Worm (Caenorhabditis elegans): Measurements from ENCODE around the gene tex-2.

tex-2 gene

DNA sequence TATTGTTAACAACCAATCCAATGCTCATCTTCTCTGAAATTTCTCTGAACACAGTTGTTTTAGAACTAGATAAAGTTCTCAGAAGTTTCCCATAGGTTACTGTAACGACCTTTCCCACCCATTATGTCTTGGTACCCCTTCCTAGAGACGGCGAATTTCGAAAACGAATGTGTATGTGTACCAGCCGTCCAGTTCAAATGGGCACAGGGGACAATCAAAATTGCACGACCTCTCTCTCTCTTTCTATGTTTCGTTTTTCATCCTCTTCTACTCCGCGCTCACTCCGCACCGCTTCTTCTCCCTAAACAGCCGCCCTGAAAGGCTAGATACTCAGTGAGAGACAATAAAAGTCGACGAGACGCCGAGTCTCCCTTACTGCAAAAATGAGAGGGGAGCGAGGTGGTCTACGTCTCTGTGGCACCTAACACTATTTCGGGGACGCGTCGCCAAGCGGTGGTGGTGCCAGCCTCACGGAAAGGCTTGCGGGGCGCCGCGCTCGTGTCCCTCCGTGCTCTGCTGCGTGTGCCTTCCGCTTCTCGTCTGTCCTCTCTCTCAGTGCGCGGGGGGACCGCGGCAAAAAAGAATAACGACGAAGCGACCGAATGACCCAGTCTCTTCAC lies 28.1 kb upstream of the tex-2 start (continued):
- TF ChIP-seq nhr-102 (tag; optimal IDR thresholded peaks at IDR 0.05) (peak; percentile 43), mep-1 (tag; optimal IDR thresholded peaks at IDR 0.05) (peak; percentile 65), hlh-11 (tag; optimal IDR thresholded peaks at IDR 0.05) (peak; percentile 90), spr-1 (tag; optimal IDR thresholded peaks at IDR 0.05) (peak; percentile 58), ztf-11 (tag; optimal IDR thresholded peaks at IDR 0.05) (no peak), nhr-48 (tag; optimal IDR thresholded peaks at IDR 0.05) (peak; percentile 71), ceh-28 (tag; optimal IDR thresholded peaks at IDR 0.05) (no peak), lin-29 (GFP tag; IDR thresholded peaks at IDR 0.05) (0 out of 2 replicates have a peak, but pooled peaks have one; percentile 43), set-16 (GFP tag; IDR thresholded peaks at IDR 0.05) (peak; percentile 99), nhr-111 (GFP tag; optimal IDR thresholded peaks at IDR 0.05) (peak; percentile 45)

- TF ChIP-seq aha-1 (tag) (peak; percentile 97), Y48G9A.11 (GFP tag; IDR thresholded peaks at IDR 0.05) (no peak), daf-16 (GFP tag; optimal IDR thresholded peaks at IDR 0.05) (no peak), daf-16 (tag; optimal IDR thresholded peaks at IDR 0.05) (peak; percentile 29), zfp-3 (GFP tag; conservative IDR thresholded peaks at IDR 0.05) (no peak), pqm-1 (tag; optimal IDR thresholded peaks at IDR 0.05) (peak; percentile 30), mep-1 (tag; optimal IDR thresholded peaks at IDR 0.05) (no peak), hlh-11 (tag; optimal IDR thresholded peaks at IDR 0.05) (peak; percentile 25), fos-1 (tag; optimal IDR thresholded peaks at IDR 0.05) (no peak), nhr-28 (tag; optimal IDR thresholded peaks at IDR 0.05) (peak; percentile 67), nhr-77 (tag; optimal IDR thresholded peaks at IDR 0.05) (no peak), nhr-25 (tag; optimal IDR thresholded peaks at IDR 0.05; ENCODE audit: borderline replicate concordance, insufficient read depth) (no peak), hmg-1.1 (GFP tag; IDR thresholded peaks at IDR 0.05) (no peak), nhr-76 (tag; optimal IDR thresholded peaks at IDR 0.05) (no peak), ZK546.5 (tag; optimal IDR thresholded peaks at IDR 0.05) (no peak)
These were observed 26.6 kb upstream of the tex-2 start for ce11 chrII:5899865-5900486.

DNA sequence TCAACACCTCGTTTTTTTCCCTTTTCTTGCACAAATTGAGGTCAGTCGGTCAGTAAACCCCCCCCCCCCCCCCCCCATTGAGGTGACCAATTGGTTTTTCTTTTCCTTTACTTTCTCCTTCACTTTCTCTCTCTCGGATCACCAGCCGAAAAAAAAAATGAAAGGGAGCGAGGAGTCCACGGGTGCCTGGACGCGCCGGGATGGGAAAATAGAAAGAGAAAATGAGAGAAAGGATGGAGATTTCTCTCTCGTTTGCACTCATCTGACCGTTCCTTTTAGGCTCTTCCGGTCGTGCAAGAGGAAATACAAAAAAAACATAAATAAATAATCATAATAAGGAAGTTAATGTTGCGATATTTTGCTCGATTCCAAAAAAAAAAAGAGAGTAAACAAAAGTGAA lies 25.7 kb upstream of the tex-2 start:
- TF ChIP-seq fos-1 (tag; optimal IDR thresholded peaks at IDR 0.05) = no peak
- no peak for TF ChIP-seq F37D6.2 (tag; optimal IDR thresholded peaks at IDR 0.05)
- no peak for TF ChIP-seq skn-1 (tag; optimal IDR thresholded peaks at IDR 0.05)
- TF ChIP-seq F26F4.8 (GFP tag; conservative IDR thresholded peaks at IDR 0.05) = no peak
- TF ChIP-seq ceh-20 (GFP tag; IDR thresholded peaks at IDR 0.05) = no peak
- no peak for TF ChIP-seq nhr-11 (tag; optimal IDR thresholded peaks at IDR 0.05)
- no peak for TF ChIP-seq pha-4 (GFP tag; IDR thresholded peaks at IDR 0.05)
- TF ChIP-seq pha-4 (tag; optimal IDR thresholded peaks at IDR 0.05) = peak; percentile 32
- TF ChIP-seq jun-1 (tag; optimal IDR thresholded peaks at IDR 0.05) = no peak
- no peak for TF ChIP-seq tra-1 (GFP tag; IDR thresholded peaks at IDR 0.05)
- TF ChIP-seq F10B5.3 (tag; optimal IDR thresholded peaks at IDR 0.05) = no peak
- TF ChIP-seq zip-11 (GFP tag; IDR thresholded peaks at IDR 0.05) = no peak
- TF ChIP-seq mdl-1 (tag; optimal IDR thresholded peaks at IDR 0.05) = no peak
- TF ChIP-seq nhr-111 (GFP tag; optimal IDR thresholded peaks at IDR 0.05) = no peak
- TF ChIP-seq nhr-76 (tag; optimal IDR thresholded peaks at IDR 0.05) = no peak
- TF ChIP-seq zag-1 (tag; optimal IDR thresholded peaks at IDR 0.05) = no peak
- TF ChIP-seq aha-1 (tag) = peak; percentile 64
- TF ChIP-seq spr-3 (GFP tag; optimal IDR thresholded peaks at IDR 0.05) = no peak
- no peak for TF ChIP-seq daf-19 (GFP tag; conservative IDR thresholded peaks at IDR 0.05)
- TF ChIP-seq nhr-6 (tag; optimal IDR thresholded peaks at IDR 0.05) = no peak
- TF ChIP-seq ztf-11 (tag; optimal IDR thresholded peaks at IDR 0.05) = no peak
- TF ChIP-seq F44E2.7 (GFP tag; IDR thresholded peaks at IDR 0.05) = no peak
- peak; percentile 67 for TF ChIP-seq hlh-11 (tag; optimal IDR thresholded peaks at IDR 0.05)
- TF ChIP-seq fkh-10 (GFP tag; optimal IDR thresholded peaks at IDR 0.05) = no peak
- no peak for TF ChIP-seq dmd-9 (GFP tag; IDR thresholded peaks at IDR 0.05)
- no peak for TF ChIP-seq D1046.2 (GFP tag; IDR thresholded peaks at IDR 0.05)
- no peak for TF ChIP-seq sdz-12 (GFP tag; optimal IDR thresholded peaks at IDR 0.05)
- TF ChIP-seq nhr-25 (tag; optimal IDR thresholded peaks at IDR 0.05; ENCODE audit: borderline replicate concordance, insufficient read depth) = no peak
- no peak for TF ChIP-seq lin-13 (GFP tag; optimal IDR thresholded peaks at IDR 0.05)
- no peak for TF ChIP-seq lin-38 (GFP tag; IDR thresholded peaks at IDR 0.05)
- no peak for TF ChIP-seq ctbp-1 (GFP tag; IDR thresholded peaks at IDR 0.05)
- no peak for TF ChIP-seq dpl-1 (GFP tag; optimal IDR thresholded peaks at IDR 0.05)

All from whole organism, L4 larva.